Worm (Caenorhabditis elegans) whole organism, mixed stage, embryonic: ENCODE measurements around the gene M04C3.2.

Source experiments
- M03D4.4 ChIP-seq: sonication (generic microtip); optimal IDR thresholded peaks from 2 replicates; lab custom pipeline; 2017; ENCODE audit warnings: mild to moderate bottlenecking, missing genetic modification characterization, missing compliant biosample characterization
- bed-3 ChIP-seq: fragments of 200-800 bp; sonication (Bioruptor generic); optimal IDR thresholded peaks from 3 replicates; lab custom pipeline; 2018; ENCODE audit warnings: mild to moderate bottlenecking, missing genetic modification characterization, moderate library complexity, missing compliant biosample characterization
- blmp-1 ChIP-seq: fragments of 150-350 bp; optimal IDR thresholded peaks from 2 replicates; lab custom pipeline; 2014; ENCODE audit warnings: missing biosample characterization, missing genetic modification characterization
- ceh-39 ChIP-seq: fragments of 150-350 bp; optimal IDR thresholded peaks from 2 replicates; lab custom pipeline; 2014; ENCODE audit warnings: missing biosample characterization, missing genetic modification characterization
- ceh-43 ChIP-seq: fragments of 200-800 bp; sonication (Bioruptor generic); optimal IDR thresholded peaks from 2 replicates; lab custom pipeline; 2018; ENCODE audit warnings: mild to moderate bottlenecking, missing genetic modification characterization, moderate library complexity, missing compliant biosample characterization
- ceh-83 ChIP-seq: fragments of 200-800 bp; sonication (Bioruptor generic); optimal IDR thresholded peaks from 2 replicates; lab custom pipeline; 2018; ENCODE audit warnings: mild to moderate bottlenecking, missing genetic modification characterization, missing compliant biosample characterization
- ces-1 ChIP-seq: fragments of 150-350 bp; optimal IDR thresholded peaks from 2 replicates; lab custom pipeline; 2014; ENCODE audit warnings: missing biosample characterization, missing genetic modification reagents, missing genetic modification characterization
- cnd-1 ChIP-seq: fragments of 200-800 bp; sonication (Bioruptor generic); optimal IDR thresholded peaks from 2 replicates; lab custom pipeline; 2018; ENCODE audit warnings: mild to moderate bottlenecking, missing genetic modification characterization, missing compliant biosample characterization
- drap-1 ChIP-seq: fragments of 200-800 bp; sonication (Bioruptor generic); optimal IDR thresholded peaks from 3 replicates; lab custom pipeline; 2018; ENCODE audit warnings: mild to moderate bottlenecking, missing genetic modification characterization, missing compliant biosample characterization
- elt-1 ChIP-seq: sonication (generic microtip); optimal IDR thresholded peaks from 2 replicates; lab custom pipeline; 2017; ENCODE audit warnings: missing genetic modification characterization, mild to moderate bottlenecking, missing compliant biosample characterization, antibody characterized with exemption, moderate library complexity, borderline replicate concordance; ENCODE audit not compliant: insufficient read depth
- ham-2 ChIP-seq: fragments of 200-800 bp; sonication (Bioruptor generic); optimal IDR thresholded peaks from 2 replicates; lab custom pipeline; 2018; ENCODE audit warnings: mild to moderate bottlenecking, missing genetic modification characterization, missing compliant biosample characterization
- hlh-1 ChIP-seq: fragments of 150-350 bp; optimal IDR thresholded peaks from 2 replicates; lab custom pipeline; 2014; ENCODE audit warnings: missing biosample characterization, missing genetic modification reagents, missing genetic modification characterization
- lin-13 ChIP-seq: fragments of 150-350 bp; optimal IDR thresholded peaks from 2 replicates; lab custom pipeline; 2014; ENCODE audit warnings: missing biosample characterization, missing genetic modification characterization
- lin-32 ChIP-seq: fragments of 200-800 bp; sonication (Bioruptor generic); optimal IDR thresholded peaks from 2 replicates; lab custom pipeline; 2018; ENCODE audit warnings: mild to moderate bottlenecking, missing genetic modification characterization, missing compliant biosample characterization
- lsy-2 ChIP-seq: fragments of 150-350 bp; optimal IDR thresholded peaks from 2 replicates; lab custom pipeline; 2014; ENCODE audit warnings: missing biosample characterization, missing genetic modification characterization
- mab-5 ChIP-seq: fragments of 150-350 bp; optimal IDR thresholded peaks from 2 replicates; lab custom pipeline; 2014; ENCODE audit warnings: missing biosample characterization, missing genetic modification characterization
- mls-2 ChIP-seq: sonication (generic microtip); optimal IDR thresholded peaks from 2 replicates; lab custom pipeline; 2016; ENCODE audit warnings: mild to moderate bottlenecking, missing genetic modification characterization, moderate library complexity, missing compliant biosample characterization
- nhr-12 ChIP-seq: fragments of 150-350 bp; optimal IDR thresholded peaks from 2 replicates; lab custom pipeline; 2014; ENCODE audit warnings: missing biosample characterization, missing genetic modification characterization
- nhr-2 ChIP-seq: fragments of 150-350 bp; optimal IDR thresholded peaks from 2 replicates; lab custom pipeline; 2014; ENCODE audit warnings: missing biosample characterization, missing genetic modification characterization
- nhr-237 ChIP-seq: fragments of 150-350 bp; optimal IDR thresholded peaks from 2 replicates; lab custom pipeline; 2014; ENCODE audit warnings: missing biosample characterization, missing genetic modification characterization
- nhr-28 ChIP-seq: fragments of 150-350 bp; optimal IDR thresholded peaks from 2 replicates; lab custom pipeline; 2014; ENCODE audit warnings: missing biosample characterization, missing genetic modification characterization
- nhr-76 ChIP-seq: sonication (generic microtip); optimal IDR thresholded peaks from 2 replicates; lab custom pipeline; 2017; ENCODE audit warnings: missing biosample characterization, missing genetic modification characterization
- pha-4 ChIP-seq: fragments of 150-350 bp; optimal IDR thresholded peaks from 2 replicates; lab custom pipeline; 2018; ENCODE audit warnings: missing biosample characterization, missing genetic modification reagents, missing genetic modification characterization
- sem-2 ChIP-seq: fragments of 200-800 bp; sonication (Bioruptor generic); optimal IDR thresholded peaks from 2 replicates; lab custom pipeline; 2018; ENCODE audit warnings: mild to moderate bottlenecking, missing genetic modification characterization, missing compliant biosample characterization
- snpc-4 ChIP-seq: fragments of 150-350 bp; optimal IDR thresholded peaks from 2 replicates; lab custom pipeline; 2014; ENCODE audit warnings: missing biosample characterization, missing genetic modification characterization
- tbx-8 ChIP-seq: fragments of 200-800 bp; sonication (Bioruptor generic); optimal IDR thresholded peaks from 2 replicates; lab custom pipeline; 2018; ENCODE audit warnings: mild to moderate bottlenecking, missing genetic modification characterization, moderate library complexity, missing compliant biosample characterization
- unc-120 ChIP-seq: sonication (generic microtip); optimal IDR thresholded peaks from 2 replicates; lab custom pipeline; 2017; ENCODE audit warnings: missing genetic modification characterization, missing compliant biosample characterization; ENCODE audit not compliant: poor library complexity, severe bottlenecking
- unc-39 ChIP-seq: fragments of 150-350 bp; optimal IDR thresholded peaks from 2 replicates; lab custom pipeline; 2014; ENCODE audit warnings: missing biosample characterization, missing genetic modification characterization
- unc-62 ChIP-seq: fragments of 150-350 bp; optimal IDR thresholded peaks from 2 replicates; lab custom pipeline; 2014; ENCODE audit warnings: missing biosample characterization, missing genetic modification reagents, missing genetic modification characterization
- zip-8 ChIP-seq: fragments of 150-350 bp; optimal IDR thresholded peaks from 2 replicates; lab custom pipeline; 2014; ENCODE audit warnings: missing biosample characterization, missing genetic modification characterization
- ztf-11 ChIP-seq: fragments of 150-350 bp; optimal IDR thresholded peaks from 2 replicates; lab custom pipeline; 2014; ENCODE audit warnings: missing biosample characterization, missing genetic modification characterization

The M04C3.2 gene

DNA sequence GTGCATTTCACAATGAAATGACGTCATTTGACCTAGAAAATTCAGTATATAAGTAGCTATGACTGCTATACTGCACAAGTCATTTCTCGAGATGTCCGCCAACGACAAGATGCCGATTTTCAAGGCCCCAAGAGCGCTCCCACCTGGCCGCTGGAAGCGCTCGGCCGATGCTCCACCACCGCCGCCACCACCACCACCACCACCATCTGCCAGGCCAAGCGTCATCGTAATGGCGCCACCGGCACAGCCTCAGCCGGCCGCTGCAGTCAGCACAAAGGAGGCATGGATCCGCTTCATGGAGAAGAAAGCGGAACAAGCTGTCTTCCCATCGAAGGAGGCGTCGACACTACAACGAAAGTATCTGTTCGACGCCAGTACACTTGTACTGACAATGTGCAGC lies 36.6 kb upstream of the M04C3.2 start, which contains the start of gene Y43F8B.28:
TSS of gene Y43F8B.28 (plus strand) at position 59 of the 400 bp plus-strand sequence.
- TF ChIP-seq tbx-8 (GFP tag; lab: Kevin White, UChicago) (no peak), nhr-12 (tag; lab: Kevin White, UChicago) (no peak), unc-62 (GFP tag; lab: Kevin White, UChicago) (no peak), hlh-1 (tag; lab: Kevin White, UChicago) (no peak), elt-1 (tag; lab: Kevin White, UChicago) (no peak), ceh-83 (GFP tag; lab: Kevin White, UChicago) (no peak), sem-2 (no peak), mab-5 (no peak), pha-4 (tag; lab: Kevin White, UChicago) (no peak), mls-2 (tag; lab: Kevin White, UChicago) (no peak), drap-1 (GFP tag; lab: Kevin White, UChicago) (no peak), ztf-11 (no peak)

DNA sequence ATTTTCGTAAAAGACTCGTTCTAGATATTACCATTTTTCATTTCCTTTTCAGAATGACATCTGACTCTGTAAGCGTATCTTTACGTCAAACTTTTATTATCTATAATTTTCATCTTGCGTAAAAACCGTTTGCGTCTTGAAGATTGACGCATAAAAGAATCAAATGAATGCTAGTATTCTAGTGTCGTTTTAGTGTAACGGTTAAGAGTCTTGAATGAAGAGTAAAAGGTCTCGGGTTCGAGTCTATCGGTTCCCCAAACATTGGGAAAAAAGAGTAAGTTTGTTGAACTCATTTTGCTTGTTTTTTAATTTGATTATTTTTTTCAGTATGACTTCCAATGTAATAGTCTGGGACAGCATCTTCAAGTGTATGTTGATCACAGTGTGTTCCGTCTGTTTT lies 35.8 kb upstream of the M04C3.2 start, which contains the start of gene Y43F8B.17:
TSS of gene Y43F8B.17 (plus strand) at position 215 of the 400 bp plus-strand sequence.
- TF ChIP-seq elt-1 (tag; lab: Kevin White, UChicago), result no peak
- TF ChIP-seq ceh-43, result no peak
- no peak for TF ChIP-seq ces-1

DNA sequence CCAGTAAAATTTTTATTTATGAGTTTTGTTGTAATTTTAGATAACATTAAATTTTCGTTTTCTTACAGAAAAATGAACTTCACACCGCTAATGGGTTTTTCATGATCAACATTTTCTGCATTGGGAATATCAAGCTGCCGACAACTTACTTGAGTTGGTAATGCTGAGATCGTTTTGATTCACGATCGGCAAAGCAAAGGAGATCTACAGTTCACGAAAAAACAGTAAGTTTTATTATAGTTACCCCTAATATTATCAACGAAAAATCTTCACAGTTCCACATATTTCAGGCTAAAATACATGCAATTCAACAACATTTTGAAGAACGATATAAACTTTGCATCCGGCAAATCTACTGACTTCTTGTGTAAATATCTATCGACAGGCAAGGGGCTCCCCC lies 33.8 kb upstream of the M04C3.2 start, which contains the start of gene Y43F8B.22:
TSS of gene Y43F8B.22 (plus strand) at position 301 of the 400 bp plus-strand sequence.
- no peak for TF ChIP-seq unc-39 (tag; lab: Kevin White, UChicago)
- TF ChIP-seq ces-1, result no peak
- no peak for TF ChIP-seq snpc-4
- no peak for TF ChIP-seq cnd-1
- no peak for TF ChIP-seq nhr-237 (tag; lab: Kevin White, UChicago)
- no peak for TF ChIP-seq nhr-76 (tag; lab: Kevin White, UChicago)
- no peak for TF ChIP-seq blmp-1 (tag; lab: Kevin White, UChicago)
- TF ChIP-seq lin-13 (tag; lab: Kevin White, UChicago), result no peak
- no peak for TF ChIP-seq lin-32 (GFP tag; lab: Kevin White, UChicago)
- no peak for TF ChIP-seq pha-4 (tag; lab: Kevin White, UChicago)
- TF ChIP-seq hlh-1 (tag; lab: Kevin White, UChicago), result no peak
- no peak for TF ChIP-seq nhr-12 (tag; lab: Kevin White, UChicago)
- no peak for TF ChIP-seq mab-5
- TF ChIP-seq ceh-83 (GFP tag; lab: Kevin White, UChicago), result no peak
- TF ChIP-seq nhr-2 (tag; lab: Kevin White, UChicago), result no peak
- no peak for TF ChIP-seq ceh-39
- TF ChIP-seq bed-3 (GFP tag; lab: Kevin White, UChicago), result no peak
- no peak for TF ChIP-seq nhr-28 (tag; lab: Kevin White, UChicago)
- no peak for TF ChIP-seq ztf-11
- no peak for TF ChIP-seq unc-120 (tag; lab: Kevin White, UChicago)
- TF ChIP-seq, all 35 proteins: peak for 0

DNA sequence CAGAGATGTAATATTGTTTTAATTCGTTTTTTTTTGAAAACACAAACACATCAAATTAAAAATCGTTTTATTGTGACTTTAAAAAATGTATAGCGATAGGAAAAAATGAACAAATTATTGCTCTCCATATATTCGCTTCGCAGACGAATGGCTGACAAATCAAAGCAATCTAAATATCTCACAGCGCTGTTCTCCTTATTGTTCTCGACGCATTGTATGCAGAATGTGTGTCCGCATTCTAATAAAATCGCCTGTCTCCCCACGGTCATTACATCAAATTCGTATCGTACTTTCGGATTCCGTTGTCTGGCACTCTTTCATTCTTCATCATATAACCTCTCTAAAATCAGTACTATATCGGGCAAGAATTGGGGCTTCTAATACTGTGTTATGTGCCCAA lies 29.1 kb upstream of the M04C3.2 start, which contains the start of gene Y43F8B.9:
TSS of gene Y43F8B.9 (plus strand) at position 301 of the 400 bp plus-strand sequence.
- TF ChIP-seq bed-3 (GFP tag; lab: Kevin White, UChicago), result no peak
- no peak for TF ChIP-seq lin-32 (GFP tag; lab: Kevin White, UChicago)
- no peak for TF ChIP-seq unc-120 (tag; lab: Kevin White, UChicago)
- TF ChIP-seq snpc-4, result no peak
- no peak for TF ChIP-seq M03D4.4 (tag; lab: Kevin White, UChicago)
- no peak for TF ChIP-seq ceh-83 (GFP tag; lab: Kevin White, UChicago)
- TF ChIP-seq nhr-2 (tag; lab: Kevin White, UChicago), result no peak
- TF ChIP-seq nhr-76 (tag; lab: Kevin White, UChicago), result no peak
- no peak for TF ChIP-seq ceh-43
- no peak for TF ChIP-seq drap-1 (GFP tag; lab: Kevin White, UChicago)
- no peak for TF ChIP-seq elt-1 (tag; lab: Kevin White, UChicago)
- TF ChIP-seq ham-2 (GFP tag; lab: Kevin White, UChicago), result no peak
- TF ChIP-seq, all 35 proteins: peak for 0

DNA sequence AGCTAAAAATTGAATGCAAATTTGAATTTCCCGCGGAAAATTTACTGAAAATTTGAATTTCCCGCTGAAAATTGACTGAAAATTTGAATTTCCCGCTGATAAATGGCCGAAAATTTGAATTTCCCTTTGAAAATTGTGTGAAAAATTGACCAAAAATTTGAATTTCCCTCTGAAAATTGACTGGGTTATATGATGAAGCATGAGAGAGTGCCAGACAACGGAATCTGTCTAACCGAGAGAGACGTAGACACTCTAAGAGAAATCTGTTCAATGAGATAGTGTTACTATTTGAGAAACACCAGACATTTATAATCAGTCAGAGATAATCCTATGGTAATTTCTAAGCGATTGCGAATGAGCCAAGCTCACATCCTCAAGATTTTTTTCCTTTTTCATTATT lies 28.6 kb upstream of the M04C3.2 start:
- TF ChIP-seq ces-1, result no peak
- no peak for TF ChIP-seq unc-39 (tag; lab: Kevin White, UChicago)
- no peak for TF ChIP-seq ceh-43
- TF ChIP-seq zip-8 (tag; lab: Kevin White, UChicago), result no peak
- no peak for TF ChIP-seq lsy-2 (tag; lab: Kevin White, UChicago)
- no peak for TF ChIP-seq nhr-28 (tag; lab: Kevin White, UChicago)
- TF ChIP-seq sem-2, result no peak
- TF ChIP-seq nhr-237 (tag; lab: Kevin White, UChicago), result no peak
- TF ChIP-seq, all 35 proteins: peak for 0
